Worm (Caenorhabditis elegans): ENCODE measurements around the gene C17F4.8.
"Not testable (repeated sequence)": the region's sequence is repeated elsewhere in the genome, so short reads cannot be mapped to it uniquely, and the experiment has no call there.

DNA sequence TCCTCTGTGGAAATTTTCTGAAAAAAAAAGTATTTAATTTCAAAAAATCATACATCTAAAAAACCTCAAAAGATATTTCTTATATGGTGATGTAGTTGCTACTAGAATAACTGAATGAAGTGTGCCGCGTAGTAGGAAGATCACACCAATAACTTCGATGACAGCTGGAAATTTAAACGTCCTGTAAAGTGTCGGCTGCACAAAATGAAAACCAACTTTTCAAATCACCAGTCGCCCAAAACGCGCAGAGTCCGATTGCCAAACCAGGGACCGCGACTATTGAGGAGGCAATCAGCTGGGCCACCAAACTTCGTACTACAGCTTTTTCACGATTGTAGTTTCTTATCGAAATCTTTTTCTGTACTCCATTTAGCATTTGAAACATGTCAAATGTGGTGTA lies 33.4 kb downstream of the C17F4.8 start, which contains the start of gene sri-48:
- TF ChIP-seq pqm-1 (tag; optimal IDR thresholded peaks at IDR 0.05); fos-1 (tag; optimal IDR thresholded peaks at IDR 0.05); unc-39 (tag; optimal IDR thresholded peaks at IDR 0.05); ceh-82 (tag; optimal IDR thresholded peaks at IDR 0.05); zip-11 (GFP tag; IDR thresholded peaks at IDR 0.05): not testable (repeated sequence)
